Worm (Caenorhabditis elegans) whole organism, L2 larva: ENCODE results near the gene K08F4.5.

ENCODE experiments used
- C34F6.9 ChIP-seq: fragments of 150-350 bp; optimal IDR thresholded peaks from 2 replicates; lab custom pipeline; 2014; ENCODE audit warnings: missing biosample characterization, missing genetic modification characterization
- F13H6.1 ChIP-seq: sonication (generic microtip); optimal IDR thresholded peaks from 2 replicates; lab custom pipeline; 2016; ENCODE audit warnings: missing genetic modification characterization, missing compliant biosample characterization
- R02D3.7 ChIP-seq: fragments of 150-350 bp; optimal IDR thresholded peaks from 2 replicates; lab custom pipeline; 2014; ENCODE audit warnings: missing biosample characterization, missing genetic modification characterization
- Y55F3AM.14 ChIP-seq: fragments of 200-800 bp; sonication (Bioruptor generic); optimal IDR thresholded peaks from 2 replicates; lab custom pipeline; 2018; ENCODE audit warnings: mild to moderate bottlenecking, missing genetic modification characterization, missing compliant biosample characterization
- ZK546.5 ChIP-seq: sonication (generic microtip); optimal IDR thresholded peaks from 2 replicates; lab custom pipeline; 2017; ENCODE audit warnings: missing biosample characterization, missing genetic modification characterization
- alr-1 ChIP-seq: fragments of 150-350 bp; optimal IDR thresholded peaks from 2 replicates; lab custom pipeline; 2014; ENCODE audit warnings: missing biosample characterization, missing genetic modification characterization
- blmp-1 ChIP-seq: sonication (generic microtip); optimal IDR thresholded peaks from 2 replicates; lab custom pipeline; 2017; ENCODE audit warnings: missing genetic modification characterization, mild to moderate bottlenecking, missing compliant biosample characterization, antibody characterized with exemption, moderate library complexity; ENCODE audit not compliant: insufficient read depth
- crh-2 ChIP-seq: sonication (generic microtip); optimal IDR thresholded peaks from 2 replicates; lab custom pipeline; 2017; ENCODE audit warnings: missing biosample characterization, missing genetic modification characterization
- egl-27 ChIP-seq: sonication (generic microtip); optimal IDR thresholded peaks from 3 replicates; lab custom pipeline; 2017; ENCODE audit warnings: missing biosample characterization, missing genetic modification reagents, missing genetic modification characterization
- elt-1 ChIP-seq: fragments of 150-350 bp; optimal IDR thresholded peaks from 2 replicates; lab custom pipeline; 2014; ENCODE audit warnings: missing biosample characterization, missing genetic modification characterization
- fos-1 ChIP-seq: fragments of 150-350 bp; optimal IDR thresholded peaks from 2 replicates; lab custom pipeline; 2014; ENCODE audit warnings: missing biosample characterization, missing genetic modification characterization
- gmeb-1 ChIP-seq: fragments of 150-350 bp; optimal IDR thresholded peaks from 2 replicates; lab custom pipeline; 2014; ENCODE audit warnings: missing biosample characterization, missing genetic modification characterization
- lin-11 ChIP-seq: fragments of 150-350 bp; sonication (generic microtip); optimal IDR thresholded peaks from 2 replicates; lab custom pipeline; 2014; ENCODE audit warnings: missing biosample characterization, missing genetic modification characterization, inconsistent platforms, mixed read lengths
- lin-13 ChIP-seq: fragments of 150-350 bp; optimal IDR thresholded peaks from 2 replicates; lab custom pipeline; 2014; ENCODE audit warnings: missing biosample characterization, missing genetic modification reagents, missing genetic modification characterization
- lin-39 ChIP-seq: fragments of 150-350 bp; optimal IDR thresholded peaks from 2 replicates; lab custom pipeline; 2014; ENCODE audit warnings: missing biosample characterization, missing genetic modification reagents, missing genetic modification characterization
- lsy-2 ChIP-seq, 2 experiments: fragments of 150-350 bp in 1 of 2; sonication (generic microtip) in 1 of 2; optimal IDR thresholded peaks; 2 replicates each; lab custom pipeline; 2014 to 2017; ENCODE audit warnings: missing biosample characterization in 2 of 2, missing genetic modification characterization in 2 of 2
- mab-5 ChIP-seq: fragments of 150-350 bp; optimal IDR thresholded peaks from 2 replicates; lab custom pipeline; 2014; ENCODE audit warnings: missing biosample characterization, missing genetic modification characterization
- mbf-1 ChIP-seq: sonication (generic microtip); optimal IDR thresholded peaks from 2 replicates; lab custom pipeline; 2017; ENCODE audit warnings: missing biosample characterization, missing genetic modification characterization
- mdl-1 ChIP-seq, 2 experiments: fragments of 150-350 bp in 1 of 2; sonication (generic microtip) in 1 of 2; optimal IDR thresholded peaks; 2 replicates each; lab custom pipeline; 2017; ENCODE audit warnings: missing biosample characterization in 2 of 2, missing genetic modification characterization in 2 of 2
- nhr-10 ChIP-seq: sonication (generic microtip); optimal IDR thresholded peaks from 2 replicates; lab custom pipeline; 2017; ENCODE audit warnings: missing biosample characterization, missing genetic modification characterization
- nhr-11 ChIP-seq: fragments of 150-350 bp; optimal IDR thresholded peaks from 2 replicates; lab custom pipeline; 2014; ENCODE audit warnings: missing biosample characterization, missing genetic modification characterization
- nhr-12 ChIP-seq: fragments of 150-350 bp; optimal IDR thresholded peaks from 2 replicates; lab custom pipeline; 2014; ENCODE audit warnings: missing biosample characterization, missing genetic modification characterization
- nhr-129 ChIP-seq: fragments of 150-350 bp; optimal IDR thresholded peaks from 2 replicates; lab custom pipeline; 2014; ENCODE audit warnings: missing biosample characterization, missing genetic modification characterization
- nhr-237 ChIP-seq: fragments of 150-350 bp; optimal IDR thresholded peaks from 2 replicates; lab custom pipeline; 2014; ENCODE audit warnings: missing biosample characterization, missing genetic modification characterization
- nhr-25 ChIP-seq: fragments of 150-350 bp; sonication (generic microtip); optimal IDR thresholded peaks from 3 replicates; lab custom pipeline; 2014; ENCODE audit warnings: missing biosample characterization, missing genetic modification characterization
- nhr-6 ChIP-seq: fragments of 150-350 bp; optimal IDR thresholded peaks from 2 replicates; lab custom pipeline; 2014; ENCODE audit warnings: missing biosample characterization, missing genetic modification characterization
- nhr-77 ChIP-seq: fragments of 150-350 bp; optimal IDR thresholded peaks from 2 replicates; lab custom pipeline; 2014; ENCODE audit warnings: missing biosample characterization, missing genetic modification characterization
- sem-4 ChIP-seq: fragments of 150-350 bp; optimal IDR thresholded peaks from 2 replicates; lab custom pipeline; 2014; ENCODE audit warnings: missing biosample characterization, missing genetic modification reagents, missing genetic modification characterization
- skn-1 ChIP-seq: sonication (generic microtip); optimal IDR thresholded peaks from 2 replicates; lab custom pipeline; 2017; ENCODE audit warnings: missing biosample characterization, missing genetic modification characterization
- sma-3 ChIP-seq: sonication (generic microtip); optimal IDR thresholded peaks from 2 replicates; lab custom pipeline; 2016; ENCODE audit warnings: missing genetic modification reagents, missing genetic modification characterization, missing compliant biosample characterization
- sma-9 ChIP-seq, 2 experiments: fragments of 150-350 bp in 1 of 2; sonication (generic microtip) in 1 of 2; optimal IDR thresholded peaks; 2 replicates each; lab custom pipeline; 2014 to 2016; ENCODE audit warnings: missing genetic modification characterization in 2 of 2, mild to moderate bottlenecking in 1 of 2, missing biosample characterization in 1 of 2, missing compliant biosample characterization in 1 of 2, missing genetic modification reagents in 1 of 2, moderate library complexity in 1 of 2
- snpc-4 ChIP-seq: fragments of 150-350 bp; optimal IDR thresholded peaks from 2 replicates; lab custom pipeline; 2014; ENCODE audit warnings: missing biosample characterization, missing genetic modification characterization
- unc-55 ChIP-seq: fragments of 150-350 bp; sonication (generic microtip); optimal IDR thresholded peaks from 3 replicates; lab custom pipeline; 2014; ENCODE audit warnings: missing biosample characterization, missing genetic modification reagents, missing genetic modification characterization
- unc-62 ChIP-seq: fragments of 150-350 bp; optimal IDR thresholded peaks from 2 replicates; lab custom pipeline; 2014; ENCODE audit warnings: missing biosample characterization, missing genetic modification reagents, missing genetic modification characterization
- ztf-11 ChIP-seq: sonication (generic microtip); optimal IDR thresholded peaks from 2 replicates; lab custom pipeline; 2017; ENCODE audit warnings: missing biosample characterization, missing genetic modification characterization

K08F4.5 gene

DNA sequence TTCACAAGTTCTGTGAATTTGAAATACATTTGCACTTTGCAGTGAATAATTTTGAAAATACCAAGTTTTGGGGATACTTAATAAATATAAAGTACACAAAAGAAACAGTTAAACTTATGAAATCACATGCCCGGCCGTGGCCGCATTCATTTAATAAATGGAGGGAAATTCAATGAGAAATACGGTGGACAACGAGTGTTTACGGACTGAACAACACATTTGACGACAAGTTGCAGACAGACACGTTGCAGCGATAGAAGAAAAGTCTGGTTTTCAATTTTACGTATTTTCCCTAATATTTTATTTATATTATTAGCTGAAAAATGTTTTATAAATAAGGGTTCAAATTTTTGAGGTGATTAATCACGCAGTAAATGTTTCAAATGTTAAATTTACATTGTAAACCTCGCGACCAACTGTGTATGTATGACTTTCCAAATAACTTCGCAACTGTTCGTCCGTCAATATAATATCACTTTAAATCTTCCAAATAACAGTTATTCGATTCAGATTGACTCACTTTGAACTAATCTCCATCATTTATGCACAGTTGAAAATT lies 15.8 kb upstream of the K08F4.5 start, which contains the start of gene copg-1 (continued):
- TF ChIP-seq egl-27 (tag; lab: Kevin White, UChicago) (no peak), R02D3.7 (tag; lab: Kevin White, UChicago) (no peak), gmeb-1 (peak; percentile 58), nhr-11 (no peak), nhr-129 (tag; lab: Kevin White, UChicago) (peak; percentile 43), ZK546.5 (tag; lab: Kevin White, UChicago) (no peak), unc-62 (GFP tag; lab: Kevin White, UChicago) (no peak), nhr-77 (no peak), lsy-2 (tag; optimal IDR thresholded peaks at IDR 0.05; lab: Kevin White, UChicago) (peak; percentile 78 to 96)

DNA sequence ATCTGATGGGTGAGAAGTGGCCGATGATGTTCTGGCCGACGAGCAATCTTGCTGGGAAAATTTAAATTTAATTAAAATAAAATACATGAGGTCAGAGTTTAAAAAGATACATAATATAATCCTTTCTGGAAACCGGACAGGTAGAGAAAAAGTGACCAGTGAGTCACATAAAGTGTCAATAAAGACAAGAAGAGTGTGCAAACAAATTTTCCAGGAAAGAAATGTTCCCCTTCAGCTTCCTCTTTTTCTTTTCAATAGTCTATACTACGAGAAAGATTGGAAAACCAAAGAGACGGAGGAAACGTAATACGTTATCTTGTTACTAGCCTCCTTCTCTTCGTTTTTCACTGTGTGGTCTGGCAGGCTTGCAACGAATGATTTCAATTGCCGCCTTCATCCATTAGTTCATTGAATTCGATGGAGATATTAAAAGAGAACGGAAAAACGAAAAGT lies 14.9 kb upstream of the K08F4.5 start, which contains the start of gene tsp-12:
TSS of gene tsp-12 (minus strand) at position 51 of the 453 bp plus-strand sequence.
- TF ChIP-seq nhr-10 (tag; lab: Kevin White, UChicago) (no peak), lin-13 (GFP tag; lab: Kevin White, UChicago) (peak; percentile 23), lsy-2 (tag; optimal IDR thresholded peaks at IDR 0.05; lab: Kevin White, UChicago) (no peak), C34F6.9 (tag; lab: Kevin White, UChicago) (peak; percentile 2), F13H6.1 (peak; percentile 51)

DNA sequence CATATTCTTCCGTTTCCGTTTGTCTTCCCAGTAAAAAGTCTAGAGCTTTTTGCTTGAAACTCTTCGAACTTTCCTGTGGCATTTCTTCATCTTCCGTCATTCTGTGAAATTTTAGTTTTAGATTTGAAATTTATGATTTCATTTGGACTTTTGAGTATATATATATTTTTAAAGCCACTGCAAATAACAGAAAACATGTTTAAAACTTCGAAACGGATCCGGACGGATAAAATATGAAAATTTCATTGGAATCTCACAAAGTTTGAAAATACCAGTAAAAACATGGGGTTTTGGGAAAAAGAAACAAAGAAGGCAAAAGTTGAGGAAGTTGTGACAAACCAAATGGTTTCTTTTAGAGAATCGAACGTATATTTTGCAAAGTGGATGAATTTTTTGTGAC lies 13.2 kb upstream of the K08F4.5 start, which contains the start of gene pigs-1:
TSS of gene pigs-1 (minus strand) at position 101 of the 400 bp plus-strand sequence.
- no peak for TF ChIP-seq gmeb-1
- TF ChIP-seq sma-9 (GFP tag; optimal IDR thresholded peaks at IDR 0.05; lab: Kevin White, UChicago) = no peak
- no peak for TF ChIP-seq sma-9 (tag; optimal IDR thresholded peaks at IDR 0.05; lab: Kevin White, UChicago)
- no peak for TF ChIP-seq ztf-11
- no peak for TF ChIP-seq sma-3 (GFP tag; lab: Kevin White, UChicago)
- TF ChIP-seq crh-2 (tag; lab: Kevin White, UChicago) = no peak
- no peak for TF ChIP-seq mab-5 (tag; lab: Kevin White, UChicago)
- TF ChIP-seq alr-1 (tag; lab: Kevin White, UChicago) = no peak

DNA sequence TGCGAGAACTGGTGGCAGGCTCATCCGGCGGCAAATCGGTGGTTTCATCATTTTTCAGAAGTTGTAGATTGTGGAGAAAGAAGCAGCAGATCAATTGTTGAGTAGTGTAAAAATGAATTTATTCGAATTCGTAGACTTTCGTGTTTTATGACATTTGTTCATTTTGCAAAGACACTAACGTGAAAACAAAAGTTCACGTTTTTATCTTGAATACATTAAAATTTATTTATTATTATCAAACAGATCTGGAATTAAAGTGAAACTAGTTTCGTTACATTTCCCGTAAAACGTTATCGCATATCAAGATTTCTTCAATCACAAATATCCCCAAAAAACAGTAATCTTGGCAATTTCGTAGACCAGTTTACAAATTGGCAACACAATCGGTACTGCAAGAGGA lies 11.2 kb upstream of the K08F4.5 start, which contains the start of gene T14G10.8:
TSS of gene T14G10.8 (minus strand) at position 101 of the 400 bp plus-strand sequence.
- TF ChIP-seq alr-1 (tag; lab: Kevin White, UChicago) (no peak), lin-39 (tag; lab: Kevin White, UChicago) (no peak), fos-1 (tag; lab: Kevin White, UChicago) (no peak), gmeb-1 (no peak), unc-62 (GFP tag; lab: Kevin White, UChicago) (no peak), nhr-237 (tag; lab: Kevin White, UChicago) (no peak), mab-5 (tag; lab: Kevin White, UChicago) (no peak), lin-11 (tag; lab: Kevin White, UChicago) (no peak)
- TF ChIP-seq, all 48 proteins: peak for 0

DNA sequence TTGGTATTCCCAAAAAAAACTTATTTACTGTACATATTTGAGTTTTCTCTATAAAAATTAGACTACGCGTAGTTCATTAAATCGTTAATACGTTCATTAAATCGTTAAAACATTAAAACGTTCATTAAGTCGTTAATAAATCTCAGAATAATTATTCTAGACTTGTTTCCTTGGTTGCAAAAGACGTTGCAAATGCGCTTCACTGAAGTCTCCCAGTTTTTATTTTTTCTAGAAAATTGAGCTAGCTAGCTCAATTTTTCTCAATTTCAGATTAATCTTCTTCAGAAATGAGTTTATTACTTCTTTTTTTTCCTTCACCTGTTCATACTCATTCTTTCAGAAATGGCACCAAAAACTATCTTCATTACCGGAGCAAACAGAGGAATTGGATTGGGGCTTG lies 9.2 kb upstream of the K08F4.5 start:
- no peak for TF ChIP-seq snpc-4
- no peak for TF ChIP-seq sem-4

DNA sequence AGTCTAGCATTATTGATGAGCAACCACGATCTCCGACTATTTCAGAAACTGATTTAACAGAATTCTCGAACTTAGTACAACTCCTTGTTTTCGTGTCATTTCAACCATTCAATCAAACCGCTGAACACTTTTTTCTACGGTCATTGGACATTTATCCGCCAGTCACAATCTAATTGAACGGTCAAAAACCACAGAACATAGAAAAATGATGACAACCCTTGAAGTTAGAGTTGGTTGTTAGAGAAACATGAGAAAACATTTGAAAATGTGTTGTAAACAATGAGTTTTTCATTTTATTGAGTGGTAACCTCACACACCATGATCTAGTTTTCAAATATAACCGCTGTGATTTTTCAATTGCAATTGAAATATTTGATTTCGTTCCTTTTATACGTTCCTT lies 8.8 kb upstream of the K08F4.5 start:
- TF ChIP-seq skn-1 (tag; lab: Kevin White, UChicago) (peak; percentile 78), C34F6.9 (tag; lab: Kevin White, UChicago) (no peak)

DNA sequence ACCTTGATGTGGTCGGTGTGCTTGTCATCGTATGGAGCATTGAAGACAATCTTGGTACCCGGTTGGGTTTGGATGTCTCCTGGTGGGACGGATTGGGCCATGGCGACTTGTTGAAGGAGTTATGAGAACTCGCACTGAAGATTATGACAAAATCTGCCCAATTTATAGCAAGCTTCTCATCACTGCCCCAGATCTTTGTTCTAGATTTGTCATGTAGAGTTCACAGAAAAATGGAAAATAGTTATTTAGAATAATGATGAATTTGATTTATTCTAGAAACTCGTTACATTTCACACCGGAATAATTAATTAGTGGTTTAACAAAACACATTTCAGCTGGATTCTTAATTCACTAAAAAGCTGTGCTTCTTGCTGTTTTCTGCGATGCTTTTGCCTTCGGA lies 7.9 kb upstream of the K08F4.5 start, which contains the start of gene msp-38:
TSS of gene msp-38 (minus strand) at position 101 of the 400 bp plus-strand sequence.
- TF ChIP-seq nhr-25 (tag; lab: Kevin White, UChicago) = no peak
- TF ChIP-seq lin-39 (tag; lab: Kevin White, UChicago) = no peak
- TF ChIP-seq nhr-12 = no peak
- no peak for TF ChIP-seq unc-55
- TF ChIP-seq mbf-1 (tag; lab: Kevin White, UChicago) = no peak
- TF ChIP-seq mdl-1 (tag; optimal IDR thresholded peaks at IDR 0.05; lab: Kevin White, UChicago) = no peak
- TF ChIP-seq elt-1 = no peak
- no peak for TF ChIP-seq Y55F3AM.14 (GFP tag; lab: Kevin White, UChicago)
- TF ChIP-seq nhr-11 = no peak
- TF ChIP-seq lin-13 (GFP tag; lab: Kevin White, UChicago) = no peak
- TF ChIP-seq mab-5 (tag; lab: Kevin White, UChicago) = no peak
- TF ChIP-seq nhr-6 (tag; lab: Kevin White, UChicago) = no peak
- TF ChIP-seq blmp-1 = no peak
- TF ChIP-seq alr-1 (tag; lab: Kevin White, UChicago) = no peak
- no peak for TF ChIP-seq sma-9 (GFP tag; optimal IDR thresholded peaks at IDR 0.05; lab: Kevin White, UChicago)
- TF ChIP-seq sma-9 (tag; optimal IDR thresholded peaks at IDR 0.05; lab: Kevin White, UChicago) = no peak
